Worm (Caenorhabditis elegans) whole organism, L2 larva: ENCODE measurements around the gene tsg-101.

Source experiments
- C34F6.9 ChIP-seq: fragments of 150-350 bp; optimal IDR thresholded peaks from 2 replicates; lab custom pipeline; 2014; ENCODE audit warnings: missing biosample characterization, missing genetic modification characterization
- F13H6.1 ChIP-seq: sonication (generic microtip); optimal IDR thresholded peaks from 2 replicates; lab custom pipeline; 2016; ENCODE audit warnings: missing genetic modification characterization, missing compliant biosample characterization
- Y55F3AM.14 ChIP-seq: fragments of 200-800 bp; sonication (Bioruptor generic); optimal IDR thresholded peaks from 2 replicates; lab custom pipeline; 2018; ENCODE audit warnings: mild to moderate bottlenecking, missing genetic modification characterization, missing compliant biosample characterization
- ZK546.5 ChIP-seq: sonication (generic microtip); optimal IDR thresholded peaks from 2 replicates; lab custom pipeline; 2017; ENCODE audit warnings: missing biosample characterization, missing genetic modification characterization
- alr-1 ChIP-seq: fragments of 150-350 bp; optimal IDR thresholded peaks from 2 replicates; lab custom pipeline; 2014; ENCODE audit warnings: missing biosample characterization, missing genetic modification characterization
- ama-1 ChIP-seq: fragments of 150-350 bp; optimal IDR thresholded peaks from 2 replicates; lab custom pipeline; 2018; ENCODE audit warnings: inconsistent platforms
- blmp-1 ChIP-seq: sonication (generic microtip); optimal IDR thresholded peaks from 2 replicates; lab custom pipeline; 2017; ENCODE audit warnings: missing genetic modification characterization, mild to moderate bottlenecking, missing compliant biosample characterization, antibody characterized with exemption, moderate library complexity; ENCODE audit not compliant: insufficient read depth
- ceh-16 ChIP-seq: fragments of 150-350 bp; optimal IDR thresholded peaks from 2 replicates; lab custom pipeline; 2014; ENCODE audit warnings: missing biosample characterization, missing genetic modification characterization
- ceh-82 ChIP-seq: fragments of 150-350 bp; optimal IDR thresholded peaks from 2 replicates; lab custom pipeline; 2014; ENCODE audit warnings: missing biosample characterization, missing genetic modification characterization
- crh-2 ChIP-seq: sonication (generic microtip); optimal IDR thresholded peaks from 2 replicates; lab custom pipeline; 2017; ENCODE audit warnings: missing biosample characterization, missing genetic modification characterization
- dmd-4 ChIP-seq: sonication (generic microtip); optimal IDR thresholded peaks from 2 replicates; lab custom pipeline; 2017; ENCODE audit warnings: missing biosample characterization, missing genetic modification characterization
- egl-27 ChIP-seq: sonication (generic microtip); optimal IDR thresholded peaks from 3 replicates; lab custom pipeline; 2017; ENCODE audit warnings: missing biosample characterization, missing genetic modification reagents, missing genetic modification characterization
- elt-1 ChIP-seq: fragments of 150-350 bp; optimal IDR thresholded peaks from 2 replicates; lab custom pipeline; 2014; ENCODE audit warnings: missing biosample characterization, missing genetic modification characterization
- elt-3 ChIP-seq: sonication (generic microtip); optimal IDR thresholded peaks from 2 replicates; lab custom pipeline; 2017; ENCODE audit warnings: missing biosample characterization, missing genetic modification characterization
- gmeb-1 ChIP-seq: fragments of 150-350 bp; optimal IDR thresholded peaks from 2 replicates; lab custom pipeline; 2014; ENCODE audit warnings: missing biosample characterization, missing genetic modification characterization
- lin-11 ChIP-seq: fragments of 150-350 bp; sonication (generic microtip); optimal IDR thresholded peaks from 2 replicates; lab custom pipeline; 2014; ENCODE audit warnings: missing biosample characterization, missing genetic modification characterization, inconsistent platforms, mixed read lengths
- lin-13 ChIP-seq: fragments of 150-350 bp; optimal IDR thresholded peaks from 2 replicates; lab custom pipeline; 2014; ENCODE audit warnings: missing biosample characterization, missing genetic modification reagents, missing genetic modification characterization
- lin-39 ChIP-seq: fragments of 150-350 bp; optimal IDR thresholded peaks from 2 replicates; lab custom pipeline; 2014; ENCODE audit warnings: missing biosample characterization, missing genetic modification reagents, missing genetic modification characterization
- lsy-2 ChIP-seq, 2 experiments: fragments of 150-350 bp in 1 of 2; sonication (generic microtip) in 1 of 2; optimal IDR thresholded peaks; 2 replicates each; lab custom pipeline; 2014 to 2017; ENCODE audit warnings: missing biosample characterization in 2 of 2, missing genetic modification characterization in 2 of 2
- mab-5 ChIP-seq: fragments of 150-350 bp; optimal IDR thresholded peaks from 2 replicates; lab custom pipeline; 2014; ENCODE audit warnings: missing biosample characterization, missing genetic modification characterization
- mbf-1 ChIP-seq: sonication (generic microtip); optimal IDR thresholded peaks from 2 replicates; lab custom pipeline; 2017; ENCODE audit warnings: missing biosample characterization, missing genetic modification characterization
- mdl-1 ChIP-seq, 2 experiments: fragments of 150-350 bp in 1 of 2; sonication (generic microtip) in 1 of 2; optimal IDR thresholded peaks; 2 replicates each; lab custom pipeline; 2017; ENCODE audit warnings: missing biosample characterization in 2 of 2, missing genetic modification characterization in 2 of 2
- nhr-10 ChIP-seq: sonication (generic microtip); optimal IDR thresholded peaks from 2 replicates; lab custom pipeline; 2017; ENCODE audit warnings: missing biosample characterization, missing genetic modification characterization
- nhr-12 ChIP-seq: fragments of 150-350 bp; optimal IDR thresholded peaks from 2 replicates; lab custom pipeline; 2014; ENCODE audit warnings: missing biosample characterization, missing genetic modification characterization
- nhr-129 ChIP-seq: fragments of 150-350 bp; optimal IDR thresholded peaks from 2 replicates; lab custom pipeline; 2014; ENCODE audit warnings: missing biosample characterization, missing genetic modification characterization
- nhr-23 ChIP-seq: fragments of 150-350 bp; optimal IDR thresholded peaks from 2 replicates; lab custom pipeline; 2014; ENCODE audit warnings: missing biosample characterization, missing genetic modification reagents, missing genetic modification characterization
- nhr-25 ChIP-seq: fragments of 150-350 bp; sonication (generic microtip); optimal IDR thresholded peaks from 3 replicates; lab custom pipeline; 2014; ENCODE audit warnings: missing biosample characterization, missing genetic modification characterization
- nhr-6 ChIP-seq: fragments of 150-350 bp; optimal IDR thresholded peaks from 2 replicates; lab custom pipeline; 2014; ENCODE audit warnings: missing biosample characterization, missing genetic modification characterization
- nhr-77 ChIP-seq: fragments of 150-350 bp; optimal IDR thresholded peaks from 2 replicates; lab custom pipeline; 2014; ENCODE audit warnings: missing biosample characterization, missing genetic modification characterization
- sem-4 ChIP-seq: fragments of 150-350 bp; optimal IDR thresholded peaks from 2 replicates; lab custom pipeline; 2014; ENCODE audit warnings: missing biosample characterization, missing genetic modification reagents, missing genetic modification characterization
- skn-1 ChIP-seq: sonication (generic microtip); optimal IDR thresholded peaks from 2 replicates; lab custom pipeline; 2017; ENCODE audit warnings: missing biosample characterization, missing genetic modification characterization
- sma-3 ChIP-seq: sonication (generic microtip); optimal IDR thresholded peaks from 2 replicates; lab custom pipeline; 2016; ENCODE audit warnings: missing genetic modification reagents, missing genetic modification characterization, missing compliant biosample characterization
- snpc-4 ChIP-seq: fragments of 150-350 bp; optimal IDR thresholded peaks from 2 replicates; lab custom pipeline; 2014; ENCODE audit warnings: missing biosample characterization, missing genetic modification characterization
- unc-39 ChIP-seq: fragments of 150-350 bp; optimal IDR thresholded peaks from 2 replicates; lab custom pipeline; 2014; ENCODE audit warnings: missing biosample characterization, missing genetic modification characterization
- unc-55 ChIP-seq: fragments of 150-350 bp; sonication (generic microtip); optimal IDR thresholded peaks from 3 replicates; lab custom pipeline; 2014; ENCODE audit warnings: missing biosample characterization, missing genetic modification reagents, missing genetic modification characterization
- unc-62 ChIP-seq: fragments of 150-350 bp; optimal IDR thresholded peaks from 2 replicates; lab custom pipeline; 2014; ENCODE audit warnings: missing biosample characterization, missing genetic modification reagents, missing genetic modification characterization
- ztf-1 ChIP-seq: fragments of 200-800 bp; sonication (Bioruptor generic); conservative IDR thresholded peaks from 2 replicates; pipeline ENCODE4 v1.3.6; 2022; ENCODE audit warnings: missing genetic modification characterization, missing compliant biosample characterization
- ztf-11 ChIP-seq: sonication (generic microtip); optimal IDR thresholded peaks from 2 replicates; lab custom pipeline; 2017; ENCODE audit warnings: missing biosample characterization, missing genetic modification characterization
- ztf-4 ChIP-seq: fragments of 150-350 bp; optimal IDR thresholded peaks from 2 replicates; lab custom pipeline; 2014; ENCODE audit warnings: missing biosample characterization, missing genetic modification characterization

The tsg-101 gene

DNA sequence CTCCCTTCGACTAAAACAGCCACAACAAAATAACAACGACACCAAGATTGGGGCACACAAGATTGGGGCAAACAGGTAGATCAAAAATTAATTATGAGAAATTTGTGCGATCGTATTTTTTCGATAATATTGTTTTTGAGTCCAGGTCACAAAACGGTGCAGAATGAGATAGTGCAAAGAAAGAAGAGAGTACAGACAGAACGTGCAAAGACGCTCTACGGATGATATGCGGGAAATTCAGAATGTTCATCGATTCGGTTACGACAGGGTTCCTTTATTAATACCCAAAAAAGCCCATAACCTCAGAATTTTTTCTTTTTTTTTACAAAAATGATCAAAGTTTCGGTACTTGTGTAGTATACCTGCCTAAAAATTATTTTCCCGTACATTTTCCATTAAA, 24.9 kb upstream of the tsg-101 start:
- TF ChIP-seq ztf-1 (GFP tag; lab: Robert Waterston, UW) = no peak
- no peak for TF ChIP-seq crh-2 (tag; lab: Kevin White, UChicago)
- no peak for TF ChIP-seq skn-1 (tag; lab: Kevin White, UChicago)
- TF ChIP-seq unc-55 (GFP tag; lab: Kevin White, UChicago) = peak; percentile 49
- peak in 1 of 2 experiments; percentile 27 for TF ChIP-seq lsy-2 (tag; optimal IDR thresholded peaks at IDR 0.05; lab: Kevin White, UChicago)
- TF ChIP-seq ZK546.5 (tag; lab: Kevin White, UChicago) = no peak
- TF ChIP-seq C34F6.9 = peak; percentile 5

DNA sequence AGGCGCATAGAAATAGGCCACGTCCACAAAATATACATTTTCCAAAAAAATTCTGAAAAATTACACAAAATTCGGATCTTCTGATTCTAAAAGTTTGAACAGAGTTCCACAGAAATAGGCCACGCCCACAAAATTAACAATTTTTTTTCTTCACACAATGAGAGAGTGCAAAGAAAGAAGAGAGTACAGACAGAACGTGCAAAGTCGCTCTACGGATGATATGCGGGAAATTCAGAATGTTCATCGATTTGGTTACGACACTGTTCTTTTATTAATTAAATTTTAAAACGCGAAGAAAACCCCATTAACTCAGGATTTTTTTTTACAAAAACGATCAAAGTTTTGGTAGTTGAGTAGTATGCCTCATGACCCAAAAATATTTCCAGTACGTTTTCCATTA, 18.6 kb upstream of the tsg-101 start:
- TF ChIP-seq C34F6.9 (peak; percentile 27), nhr-25 (no peak), nhr-77 (tag; lab: Kevin White, UChicago) (no peak), dmd-4 (tag; lab: Kevin White, UChicago) (no peak), lin-13 (GFP tag; lab: Kevin White, UChicago) (no peak), nhr-10 (tag; lab: Kevin White, UChicago) (no peak), ceh-16 (tag; lab: Kevin White, UChicago) (no peak), ztf-11 (tag; lab: Kevin White, UChicago) (no peak), lin-11 (tag; lab: Kevin White, UChicago) (no peak), mdl-1 (tag; optimal IDR thresholded peaks at IDR 0.05; lab: Kevin White, UChicago) (no peak), sma-3 (GFP tag; lab: Kevin White, UChicago) (no peak), mab-5 (tag; lab: Kevin White, UChicago) (no peak), ztf-4 (tag; lab: Kevin White, UChicago) (no peak), lsy-2 (tag; optimal IDR thresholded peaks at IDR 0.05; lab: Kevin White, UChicago) (peak in 1 of 2 experiments; percentile 57), ceh-82 (tag; lab: Kevin White, UChicago) (no peak), egl-27 (no peak), unc-55 (GFP tag; lab: Kevin White, UChicago) (peak; percentile 61), skn-1 (tag; lab: Kevin White, UChicago) (no peak), ZK546.5 (tag; lab: Kevin White, UChicago) (no peak), F13H6.1 (tag; lab: Kevin White, UChicago) (no peak), nhr-23 (tag; lab: Kevin White, UChicago) (no peak), ama-1 (no peak), sem-4 (tag; lab: Kevin White, UChicago) (no peak), gmeb-1 (tag; lab: Kevin White, UChicago) (no peak), crh-2 (tag; lab: Kevin White, UChicago) (no peak), unc-39 (tag; lab: Kevin White, UChicago) (no peak), Y55F3AM.14 (no peak), nhr-129 (peak; percentile 5), ztf-1 (GFP tag; lab: Robert Waterston, UW) (no peak), nhr-12 (tag; lab: Kevin White, UChicago) (no peak), snpc-4 (no peak), blmp-1 (tag; lab: Kevin White, UChicago) (no peak), alr-1 (tag; lab: Kevin White, UChicago) (no peak), elt-3 (no peak), elt-1 (tag; lab: Kevin White, UChicago) (no peak), nhr-6 (tag; lab: Kevin White, UChicago) (no peak)

ce11 chrIV:3532167-3532566, 17.8 kb upstream of the tsg-101 start, which contains the start of gene M57.1:
Gene M57.1, plus strand, starts transcription at chrIV:3532467.
- TF ChIP-seq egl-27 = no peak
- no peak for TF ChIP-seq C34F6.9
- no peak for TF ChIP-seq snpc-4
- no peak for TF ChIP-seq mbf-1
- TF ChIP-seq lin-13 (GFP tag; lab: Kevin White, UChicago) = no peak
- TF ChIP-seq nhr-77 (tag; lab: Kevin White, UChicago) = no peak
- TF ChIP-seq nhr-10 (tag; lab: Kevin White, UChicago) = no peak
- no peak for TF ChIP-seq unc-62 (GFP tag; lab: Kevin White, UChicago)
- TF ChIP-seq dmd-4 (tag; lab: Kevin White, UChicago) = no peak

ce11 chrIV:3531535-3531934, 17.2 kb upstream of the tsg-101 start:
- no peak for TF ChIP-seq lin-39
- TF ChIP-seq nhr-10 (tag; lab: Kevin White, UChicago) = no peak
